Worm (Caenorhabditis elegans) whole organism, L3 larva: ENCODE results near the gene F35H10.2.
A peak's percentile ranks its signal among the peaks of the same experiment; 100 is the strongest.

Experiments used
- R02D3.7 ChIP-seq: fragments of 150-350 bp; optimal IDR thresholded peaks from 2 replicates; lab custom pipeline; 2014; ENCODE audit warnings: missing biosample characterization, missing genetic modification characterization
- ZK546.5 ChIP-seq: sonication (generic microtip); optimal IDR thresholded peaks from 2 replicates; lab custom pipeline; 2017; ENCODE audit warnings: missing biosample characterization, missing genetic modification characterization
- ama-1 ChIP-seq: fragments of 150-350 bp; optimal IDR thresholded peaks from 2 replicates; lab custom pipeline; 2018
- ceh-28 ChIP-seq: fragments of 150-350 bp; optimal IDR thresholded peaks from 2 replicates; lab custom pipeline; 2014; ENCODE audit warnings: missing biosample characterization, missing genetic modification reagents, missing genetic modification characterization
- ceh-82 ChIP-seq: fragments of 150-350 bp; optimal IDR thresholded peaks from 2 replicates; lab custom pipeline; 2014; ENCODE audit warnings: missing biosample characterization, missing genetic modification characterization
- ceh-9 ChIP-seq: sonication (generic microtip); optimal IDR thresholded peaks from 2 replicates; lab custom pipeline; 2018; ENCODE audit warnings: missing biosample characterization, missing genetic modification characterization
- elt-1 ChIP-seq: fragments of 150-350 bp; optimal IDR thresholded peaks from 2 replicates; lab custom pipeline; 2014; ENCODE audit warnings: missing biosample characterization, missing genetic modification characterization
- elt-2 ChIP-seq: sonication (generic microtip); optimal IDR thresholded peaks from 2 replicates; lab custom pipeline; 2016; ENCODE audit warnings: missing genetic modification reagents, mild to moderate bottlenecking, missing genetic modification characterization, missing compliant biosample characterization
- elt-3 ChIP-seq, 3 experiments: fragments of 150-350 bp in 1 of 3; sonication (generic microtip) in 2 of 3; optimal IDR thresholded peaks; 2 replicates in 2 of 3; 4 replicates in 1 of 3; lab custom pipeline; 2014 to 2017; ENCODE audit warnings: missing biosample characterization in 3 of 3, missing genetic modification characterization in 3 of 3
- eor-1 ChIP-seq, 2 experiments: fragments of 150-350 bp; optimal IDR thresholded peaks; 2 replicates each; lab custom pipeline; 2014 to 2018; ENCODE audit warnings: missing biosample characterization in 2 of 2, missing genetic modification characterization in 2 of 2
- fkh-10 ChIP-seq: sonication (generic microtip); optimal IDR thresholded peaks from 2 replicates; lab custom pipeline; 2017; ENCODE audit warnings: missing biosample characterization, missing genetic modification reagents, missing genetic modification characterization
- fkh-2 ChIP-seq: fragments of 150-350 bp; optimal IDR thresholded peaks from 2 replicates; lab custom pipeline; 2014; ENCODE audit warnings: missing biosample characterization, missing genetic modification reagents, missing genetic modification characterization
- hmg-11 ChIP-seq: sonication (generic microtip); optimal IDR thresholded peaks from 2 replicates; lab custom pipeline; 2016; ENCODE audit warnings: missing genetic modification characterization, missing compliant biosample characterization
- jun-1 ChIP-seq: fragments of 150-350 bp; optimal IDR thresholded peaks from 2 replicates; lab custom pipeline; 2014; ENCODE audit warnings: missing biosample characterization, missing genetic modification reagents, missing genetic modification characterization
- lsy-12 ChIP-seq: sonication (generic microtip); optimal IDR thresholded peaks from 2 replicates; lab custom pipeline; 2016; ENCODE audit warnings: mild to moderate bottlenecking, missing genetic modification characterization, missing compliant biosample characterization
- mdl-1 ChIP-seq: fragments of 150-350 bp; optimal IDR thresholded peaks from 2 replicates; lab custom pipeline; 2014; ENCODE audit warnings: missing biosample characterization, missing genetic modification characterization
- mml-1 ChIP-seq: fragments of 150-350 bp; sonication (generic microtip); optimal IDR thresholded peaks from 3 replicates; lab custom pipeline; 2014; ENCODE audit warnings: missing biosample characterization, missing genetic modification characterization
- nfya-1 ChIP-seq: sonication (generic microtip); optimal IDR thresholded peaks from 2 replicates; lab custom pipeline; 2017; ENCODE audit warnings: missing genetic modification characterization, mild to moderate bottlenecking, missing compliant biosample characterization, antibody characterized with exemption, moderate library complexity; ENCODE audit not compliant: insufficient read depth
- nhr-11 ChIP-seq: fragments of 150-350 bp; optimal IDR thresholded peaks from 2 replicates; lab custom pipeline; 2014; ENCODE audit warnings: missing biosample characterization, missing genetic modification characterization
- nhr-12 ChIP-seq: fragments of 150-350 bp; optimal IDR thresholded peaks from 2 replicates; lab custom pipeline; 2014; ENCODE audit warnings: missing biosample characterization, missing genetic modification characterization
- nhr-237 ChIP-seq: fragments of 150-350 bp; optimal IDR thresholded peaks from 2 replicates; lab custom pipeline; 2014; ENCODE audit warnings: missing biosample characterization, missing genetic modification characterization
- nhr-25 ChIP-seq: sonication (generic microtip); optimal IDR thresholded peaks from 2 replicates; lab custom pipeline; 2017; ENCODE audit warnings: missing biosample characterization, missing genetic modification characterization
- nhr-28 ChIP-seq: fragments of 150-350 bp; optimal IDR thresholded peaks from 2 replicates; lab custom pipeline; 2014; ENCODE audit warnings: missing biosample characterization, missing genetic modification characterization
- nhr-43 ChIP-seq: sonication (generic microtip); optimal IDR thresholded peaks from 2 replicates; lab custom pipeline; 2016; ENCODE audit warnings: mild to moderate bottlenecking, missing genetic modification characterization, missing compliant biosample characterization; ENCODE audit not compliant: poor library complexity, severe bottlenecking
- nhr-67 ChIP-seq: fragments of 150-350 bp; optimal IDR thresholded peaks from 2 replicates; lab custom pipeline; 2014; ENCODE audit warnings: missing biosample characterization, missing genetic modification characterization
- nhr-77 ChIP-seq: fragments of 150-350 bp; optimal IDR thresholded peaks from 2 replicates; lab custom pipeline; 2014; ENCODE audit warnings: missing biosample characterization, missing genetic modification characterization
- pha-4 ChIP-seq: fragments of 150-350 bp; optimal IDR thresholded peaks from 2 replicates; lab custom pipeline; 2014; ENCODE audit warnings: missing biosample characterization, missing genetic modification reagents, missing genetic modification characterization
- pqm-1 ChIP-seq: fragments of 150-350 bp; optimal IDR thresholded peaks from 2 replicates; lab custom pipeline; 2017; ENCODE audit warnings: missing biosample characterization, missing genetic modification characterization, inconsistent platforms
- sea-2 ChIP-seq: fragments of 150-350 bp; sonication (generic microtip); optimal IDR thresholded peaks from 4 replicates; lab custom pipeline; 2014; ENCODE audit warnings: missing biosample characterization, missing genetic modification reagents, missing genetic modification characterization
- skn-1 ChIP-seq: fragments of 150-350 bp; optimal IDR thresholded peaks from 2 replicates; lab custom pipeline; 2014; ENCODE audit warnings: missing biosample characterization, missing genetic modification characterization
- snpc-4 ChIP-seq: fragments of 150-350 bp; optimal IDR thresholded peaks from 2 replicates; lab custom pipeline; 2014; ENCODE audit warnings: missing biosample characterization, missing genetic modification characterization
- tbx-2 ChIP-seq: sonication (generic microtip); optimal IDR thresholded peaks from 2 replicates; lab custom pipeline; 2016; ENCODE audit warnings: mild to moderate bottlenecking, missing genetic modification characterization, missing compliant biosample characterization
- unc-62 ChIP-seq: fragments of 150-350 bp; sonication (generic microtip); optimal IDR thresholded peaks from 4 replicates; lab custom pipeline; 2014; ENCODE audit warnings: missing biosample characterization, missing genetic modification reagents, missing genetic modification characterization
- zag-1 ChIP-seq: fragments of 150-350 bp; optimal IDR thresholded peaks from 2 replicates; lab custom pipeline; 2014; ENCODE audit warnings: missing biosample characterization, missing genetic modification characterization
- ztf-11 ChIP-seq: fragments of 150-350 bp; optimal IDR thresholded peaks from 2 replicates; lab custom pipeline; 2014; ENCODE audit warnings: missing biosample characterization, missing genetic modification characterization
- ztf-4 ChIP-seq: fragments of 150-350 bp; optimal IDR thresholded peaks from 2 replicates; lab custom pipeline; 2014; ENCODE audit warnings: missing biosample characterization, missing genetic modification characterization

Gene F35H10.2

ce11 chrIV:8291232-8291631 is 37.8 kb upstream of the F35H10.2 start, which contains the start of gene K07H8.2:
TSS of gene K07H8.2 (plus strand) at chrIV:8291532.
- TF ChIP-seq ZK546.5, result no peak
- no peak for TF ChIP-seq elt-1 (tag; lab: Kevin White, UChicago)
- no peak for TF ChIP-seq fkh-10 (GFP tag; lab: Kevin White, UChicago)
- TF ChIP-seq elt-3 (tag; optimal IDR thresholded peaks at IDR 0.05; lab: Kevin White, UChicago), result no peak
- no peak for TF ChIP-seq pqm-1 (tag; lab: Kevin White, UChicago)
- TF ChIP-seq tbx-2 (tag; lab: Kevin White, UChicago), result no peak
- no peak for TF ChIP-seq nfya-1 (tag; lab: Kevin White, UChicago)
- no peak for TF ChIP-seq ceh-28 (tag; lab: Kevin White, UChicago)
- TF ChIP-seq nhr-12 (tag; lab: Kevin White, UChicago), result no peak
- no peak for TF ChIP-seq snpc-4
- TF ChIP-seq mml-1 (tag; lab: Kevin White, UChicago), result no peak
- TF ChIP-seq ztf-4, result no peak
- no peak for TF ChIP-seq nhr-77 (tag; lab: Kevin White, UChicago)
- no peak for TF ChIP-seq nhr-237
- TF ChIP-seq ceh-82, result no peak
- no peak for TF ChIP-seq pha-4
- no peak for TF ChIP-seq nhr-11 (tag; lab: Kevin White, UChicago)
- no peak for TF ChIP-seq sea-2 (GFP tag; lab: Kevin White, UChicago)
- TF ChIP-seq jun-1 (tag; lab: Kevin White, UChicago), result no peak

- TF ChIP-seq ama-1 (lab: Kevin White, UChicago), result peak; percentile 18
- TF ChIP-seq ceh-9 (tag; lab: Kevin White, UChicago), result no peak
Measured at ce11 chrIV:8294650-8295049, 34.4 kb upstream of the F35H10.2 start, which contains the start of gene tbce-1. TSS of gene tbce-1 (plus strand) at chrIV:8294690.

ce11 chrIV:8297192-8297591 is 31.8 kb upstream of the F35H10.2 start, which contains the start of gene nprl-3:
TSS of gene nprl-3 (plus strand) at chrIV:8297492.
- TF ChIP-seq pha-4 (no peak), unc-62 (no peak), nhr-12 (tag; lab: Kevin White, UChicago) (no peak), tbx-2 (tag; lab: Kevin White, UChicago) (no peak), lsy-12 (tag; lab: Kevin White, UChicago) (no peak), nhr-237 (no peak), nhr-11 (tag; lab: Kevin White, UChicago) (no peak), nhr-43 (tag; lab: Kevin White, UChicago) (no peak), R02D3.7 (tag; lab: Kevin White, UChicago) (no peak), skn-1 (no peak), nhr-28 (tag; lab: Kevin White, UChicago) (no peak), mdl-1 (no peak), ceh-28 (tag; lab: Kevin White, UChicago) (no peak), zag-1 (no peak), elt-2 (no peak), fkh-2 (tag; lab: Kevin White, UChicago) (no peak)

- no peak for TF ChIP-seq pqm-1 (tag; lab: Kevin White, UChicago)
- TF ChIP-seq ztf-4, result no peak
- no peak for TF ChIP-seq R02D3.7 (tag; lab: Kevin White, UChicago)
- no peak for TF ChIP-seq ceh-9 (tag; lab: Kevin White, UChicago)
- TF ChIP-seq eor-1 (tag; optimal IDR thresholded peaks at IDR 0.05; lab: Kevin White, UChicago), result no peak
- TF ChIP-seq fkh-10 (GFP tag; lab: Kevin White, UChicago), result no peak
- TF ChIP-seq sea-2 (GFP tag; lab: Kevin White, UChicago), result no peak
- no peak for TF ChIP-seq nhr-25 (tag; lab: Kevin White, UChicago)
- no peak for TF ChIP-seq hmg-11 (tag; lab: Kevin White, UChicago)
- no peak for TF ChIP-seq ztf-11 (tag; lab: Kevin White, UChicago)
- no peak for TF ChIP-seq nhr-67 (tag; lab: Kevin White, UChicago)
- no peak for TF ChIP-seq ceh-82
- TF ChIP-seq nhr-77 (tag; lab: Kevin White, UChicago), result no peak
- TF ChIP-seq nhr-28 (tag; lab: Kevin White, UChicago), result no peak
- TF ChIP-seq, all 47 proteins: peak for 0
Measured at ce11 chrIV:8299636-8300035, 29.4 kb upstream of the F35H10.2 start, which contains the start of gene F35H10.6. TSS of gene F35H10.6 (plus strand) at chrIV:8299936.
